Fruit fly (Drosophila melanogaster) whole organism, embryonic: Measurements from ENCODE around the gene Fibp.
A peak's percentile ranks its signal among the peaks of the same experiment; 100 is the strongest.

Source experiments
- B-H1 ChIP-seq: fragments of 200-800 bp; sonication (Bioruptor generic); IDR thresholded peaks from 3 replicates; pipeline ENCODE4 v1.3.6; 2022; ENCODE audit warnings: missing biosample characterization, missing genetic modification characterization
- CG10543 ChIP-seq: fragments of 200-800 bp; sonication (Bioruptor generic); optimal IDR thresholded peaks from 3 replicates; lab custom pipeline; 2017; ENCODE audit warnings: missing biosample characterization, mild to moderate bottlenecking, missing genetic modification characterization, moderate library complexity
- CG12155 ChIP-seq: fragments of 200-800 bp; sonication (Bioruptor generic); optimal IDR thresholded peaks from 3 replicates; lab custom pipeline; 2016; ENCODE audit warnings: missing biosample characterization, missing genetic modification characterization
- CG12744 ChIP-seq: fragments of 200-800 bp; sonication (Bioruptor generic); optimal IDR thresholded peaks from 2 replicates; lab custom pipeline; 2016; ENCODE audit warnings: missing biosample characterization, missing genetic modification characterization
- CG13296 ChIP-seq: fragments of 200-800 bp; sonication (Bioruptor generic); optimal IDR thresholded peaks from 3 replicates; lab custom pipeline; 2018; ENCODE audit warnings: missing biosample characterization, mild to moderate bottlenecking, missing genetic modification characterization
- CG17829 ChIP-seq: fragments of 200-800 bp; optimal IDR thresholded peaks from 2 replicates; lab custom pipeline; 2019; ENCODE audit warnings: missing biosample characterization, mild to moderate bottlenecking, missing genetic modification characterization, moderate library complexity
- CG1792 ChIP-seq: fragments of 200-800 bp; sonication (Bioruptor generic); optimal IDR thresholded peaks from 2 replicates; lab custom pipeline; 2016; ENCODE audit warnings: missing biosample characterization, missing genetic modification characterization
- CG18764 ChIP-seq: fragments of 200-800 bp; sonication (Bioruptor generic); optimal IDR thresholded peaks from 3 replicates; lab custom pipeline; 2016; ENCODE audit warnings: missing biosample characterization, missing genetic modification characterization
- CG2129 ChIP-seq: fragments of 200-800 bp; sonication (Bioruptor generic); IDR thresholded peaks from 2 replicates; pipeline ENCODE4 v1.3.6; 2022; ENCODE audit warnings: missing biosample characterization, missing genetic modification characterization; ENCODE audit not compliant: partially characterized antibody
- CG3281 ChIP-seq: fragments of 200-800 bp; sonication (Bioruptor generic); optimal IDR thresholded peaks from 3 replicates; lab custom pipeline; 2017; ENCODE audit warnings: missing biosample characterization, mild to moderate bottlenecking, missing genetic modification characterization
- CG4424 ChIP-seq: fragments of 200-800 bp; sonication (Bioruptor generic); optimal IDR thresholded peaks from 3 replicates; lab custom pipeline; 2016; ENCODE audit warnings: missing biosample characterization, missing genetic modification characterization
- CG4707 ChIP-seq: fragments of 200-800 bp; sonication (Bioruptor generic); optimal IDR thresholded peaks from 2 replicates; lab custom pipeline; 2018; ENCODE audit warnings: missing biosample characterization, mild to moderate bottlenecking, missing genetic modification characterization, moderate library complexity
- CG5245 ChIP-seq: fragments of 200-800 bp; sonication (Bioruptor generic); optimal IDR thresholded peaks from 3 replicates; lab custom pipeline; 2016; ENCODE audit warnings: missing biosample characterization, missing genetic modification characterization
- D ChIP-seq, 2 experiments: fragments of 200-800 bp in 1 of 2; fragments of >200 bp in 1 of 2; sonication (Bioruptor generic) in 1 of 2; optimal IDR thresholded peaks; 2 replicates in 1 of 2; 3 replicates in 1 of 2; lab custom pipeline; 2017; ENCODE audit warnings: mild to moderate bottlenecking in 1 of 2, missing biosample characterization in 1 of 2, missing genetic modification characterization in 1 of 2, missing genetic modification reagents in 1 of 2
- D19A ChIP-seq: fragments of 200-800 bp; optimal IDR thresholded peaks from 3 replicates; lab custom pipeline; 2019; ENCODE audit warnings: missing biosample characterization, mild to moderate bottlenecking, missing genetic modification characterization, moderate library complexity
- Dad ChIP-seq: fragments of 200-800 bp; sonication (Bioruptor generic); optimal IDR thresholded peaks from 3 replicates; lab custom pipeline; 2016; ENCODE audit warnings: missing biosample characterization, missing genetic modification characterization
- Doc3 ChIP-seq: fragments of 200-800 bp; sonication (Bioruptor generic); IDR thresholded peaks from 3 replicates; pipeline ENCODE4 v1.3.6; 2022; ENCODE audit warnings: missing biosample characterization, missing genetic modification characterization; ENCODE audit not compliant: partially characterized antibody
- HLH3B ChIP-seq: fragments of 200-800 bp; sonication (Bioruptor generic); IDR thresholded peaks from 2 replicates; pipeline ENCODE4 v1.3.6; 2022; ENCODE audit warnings: missing biosample characterization, missing genetic modification characterization
- HLH54F ChIP-seq: fragments of 200-800 bp; sonication (Bioruptor generic); optimal IDR thresholded peaks from 3 replicates; lab custom pipeline; 2016; ENCODE audit warnings: missing biosample characterization, missing genetic modification characterization
- HmgZ ChIP-seq: fragments of 200-800 bp; sonication (Bioruptor generic); optimal IDR thresholded peaks from 2 replicates; lab custom pipeline; 2018; ENCODE audit warnings: missing biosample characterization, mild to moderate bottlenecking, missing genetic modification characterization
- Nf-YC ChIP-seq: fragments of 200-800 bp; optimal IDR thresholded peaks from 3 replicates; lab custom pipeline; 2019; ENCODE audit warnings: missing biosample characterization, mild to moderate bottlenecking, missing genetic modification characterization, moderate library complexity
- Opbp ChIP-seq: fragments of 200-800 bp; sonication (Bioruptor generic); IDR thresholded peaks from 3 replicates; pipeline ENCODE4 v1.3.6; 2022; ENCODE audit warnings: missing biosample characterization, missing genetic modification characterization; ENCODE audit not compliant: partially characterized antibody
- Optix ChIP-seq: fragments of 200-800 bp; sonication (Bioruptor generic); IDR thresholded peaks from 3 replicates; pipeline ENCODE4 v1.3.6; 2022; ENCODE audit warnings: missing biosample characterization, missing genetic modification characterization
- Trl ChIP-seq, 3 experiments: fragments of >200 bp in 2 of 3; fragments of 200-800 bp in 1 of 3; sonication (Bioruptor generic) in 1 of 3; optimal IDR thresholded peaks; 2 replicates in 1 of 3; 3 replicates in 2 of 3; lab custom pipeline; 2016 to 2017; ENCODE audit warnings: missing biosample characterization in 1 of 3, missing genetic modification characterization in 1 of 3
- ap ChIP-seq: fragments of 200-800 bp; sonication (Bioruptor generic); IDR thresholded peaks from 2 replicates; pipeline ENCODE4 v1.3.6; 2022; ENCODE audit warnings: missing biosample characterization, missing genetic modification characterization
- ase ChIP-seq: fragments of 200-800 bp; sonication (Bioruptor generic); IDR thresholded peaks from 3 replicates; pipeline ENCODE4 v1.3.6; 2022; ENCODE audit warnings: missing biosample characterization, missing genetic modification characterization
- ash1 ChIP-seq: fragments of 200-800 bp; sonication (Bioruptor generic); optimal IDR thresholded peaks from 2 replicates; lab custom pipeline; 2018; ENCODE audit warnings: missing biosample characterization, mild to moderate bottlenecking, missing genetic modification characterization
- ato ChIP-seq: fragments of 200-800 bp; sonication (Bioruptor generic); IDR thresholded peaks from 2 replicates; pipeline ENCODE4 v1.3.6; 2022; ENCODE audit warnings: missing biosample characterization, missing genetic modification characterization; ENCODE audit not compliant: partially characterized antibody
- cato ChIP-seq: fragments of 200-800 bp; sonication (Bioruptor generic); optimal IDR thresholded peaks from 2 replicates; lab custom pipeline; 2016; ENCODE audit warnings: missing biosample characterization, missing genetic modification characterization, borderline replicate concordance
- cg ChIP-seq: fragments of 200-800 bp; sonication (Bioruptor generic); optimal IDR thresholded peaks from 3 replicates; lab custom pipeline; 2019; ENCODE audit warnings: missing biosample characterization, mild to moderate bottlenecking, missing genetic modification characterization, moderate library complexity
- crc ChIP-seq: fragments of 200-800 bp; sonication (Bioruptor generic); optimal IDR thresholded peaks from 2 replicates; lab custom pipeline; 2016; ENCODE audit warnings: missing biosample characterization, missing genetic modification characterization
- dysf ChIP-seq: fragments of 200-800 bp; sonication (Bioruptor generic); IDR thresholded peaks from 3 replicates; pipeline ENCODE4 v1.3.6; 2022; ENCODE audit warnings: missing biosample characterization, missing genetic modification characterization
- exex ChIP-seq: fragments of 200-800 bp; sonication (Bioruptor generic); optimal IDR thresholded peaks from 4 replicates; lab custom pipeline; 2018; ENCODE audit warnings: missing biosample characterization, mild to moderate bottlenecking, missing genetic modification characterization, moderate library complexity
- ind ChIP-seq: fragments of 200-800 bp; sonication (Bioruptor generic); optimal IDR thresholded peaks from 3 replicates; lab custom pipeline; 2016; ENCODE audit warnings: missing biosample characterization, missing genetic modification characterization
- klu ChIP-seq: fragments of 200-800 bp; sonication (Bioruptor generic); IDR thresholded peaks from 2 replicates; pipeline ENCODE4 v1.3.6; 2022; ENCODE audit warnings: missing biosample characterization, missing genetic modification characterization
- nau ChIP-seq: fragments of 200-800 bp; sonication (Bioruptor generic); optimal IDR thresholded peaks from 3 replicates; lab custom pipeline; 2017; ENCODE audit warnings: missing biosample characterization, mild to moderate bottlenecking, missing genetic modification characterization, missing genetic modification reagents
- nerfin-1 ChIP-seq: fragments of 200-800 bp; sonication (Bioruptor generic); optimal IDR thresholded peaks from 3 replicates; lab custom pipeline; 2019; ENCODE audit warnings: missing biosample characterization, mild to moderate bottlenecking, missing genetic modification characterization, moderate library complexity
- pan ChIP-seq, 4 experiments: fragments of >200 bp in 3 of 4; fragments of 200-800 bp in 1 of 4; sonication (Bioruptor generic) in 1 of 4; optimal IDR thresholded peaks in 3 of 4; IDR thresholded peaks in 1 of 4; 2 replicates each; pipeline versions ENCODE4 v1.3.6 to Lab custom; 2017 to 2022; ENCODE audit warnings: missing biosample characterization in 2 of 4, missing genetic modification characterization in 2 of 4, mixed read lengths in 1 of 4
- peb ChIP-seq: fragments of 200-800 bp; sonication (Bioruptor generic); IDR thresholded peaks from 2 replicates; pipeline ENCODE4 v1.3.6; 2022; ENCODE audit warnings: missing biosample characterization, missing genetic modification characterization
- psq ChIP-seq: fragments of 200-800 bp; sonication (Bioruptor generic); optimal IDR thresholded peaks from 2 replicates; lab custom pipeline; 2017; ENCODE audit warnings: missing biosample characterization, missing genetic modification characterization
- pum ChIP-seq: fragments of 200-800 bp; sonication (Bioruptor generic); optimal IDR thresholded peaks from 2 replicates; lab custom pipeline; 2016; ENCODE audit warnings: missing biosample characterization, missing genetic modification characterization
- schlank ChIP-seq: fragments of 200-800 bp; sonication (Bioruptor generic); optimal IDR thresholded peaks from 2 replicates; lab custom pipeline; 2018; ENCODE audit warnings: missing biosample characterization, mild to moderate bottlenecking, missing genetic modification characterization
- ssp ChIP-seq: fragments of 200-800 bp; sonication (Bioruptor generic); IDR thresholded peaks from 2 replicates; pipeline ENCODE4 v1.3.6; 2022; ENCODE audit warnings: missing biosample characterization, missing genetic modification characterization
- tna ChIP-seq: fragments of 200-800 bp; sonication (Bioruptor generic); IDR thresholded peaks from 2 replicates; pipeline ENCODE4 v1.3.6; 2022; ENCODE audit warnings: missing biosample characterization, missing genetic modification characterization; ENCODE audit not compliant: partially characterized antibody
- unc-4 ChIP-seq: fragments of 200-800 bp; sonication (Bioruptor generic); IDR thresholded peaks from 2 replicates; pipeline ENCODE4 v1.3.6; 2022; ENCODE audit warnings: missing biosample characterization, missing genetic modification characterization; ENCODE audit not compliant: partially characterized antibody
- unpg ChIP-seq: fragments of 200-800 bp; sonication (Bioruptor generic); optimal IDR thresholded peaks from 3 replicates; lab custom pipeline; 2018; ENCODE audit warnings: missing biosample characterization, mild to moderate bottlenecking, missing genetic modification characterization, moderate library complexity
- zf30C ChIP-seq: fragments of 200-800 bp; sonication (Bioruptor generic); optimal IDR thresholded peaks from 3 replicates; lab custom pipeline; 2018; ENCODE audit warnings: missing biosample characterization, mild to moderate bottlenecking, missing genetic modification characterization

Fibp gene

DNA sequence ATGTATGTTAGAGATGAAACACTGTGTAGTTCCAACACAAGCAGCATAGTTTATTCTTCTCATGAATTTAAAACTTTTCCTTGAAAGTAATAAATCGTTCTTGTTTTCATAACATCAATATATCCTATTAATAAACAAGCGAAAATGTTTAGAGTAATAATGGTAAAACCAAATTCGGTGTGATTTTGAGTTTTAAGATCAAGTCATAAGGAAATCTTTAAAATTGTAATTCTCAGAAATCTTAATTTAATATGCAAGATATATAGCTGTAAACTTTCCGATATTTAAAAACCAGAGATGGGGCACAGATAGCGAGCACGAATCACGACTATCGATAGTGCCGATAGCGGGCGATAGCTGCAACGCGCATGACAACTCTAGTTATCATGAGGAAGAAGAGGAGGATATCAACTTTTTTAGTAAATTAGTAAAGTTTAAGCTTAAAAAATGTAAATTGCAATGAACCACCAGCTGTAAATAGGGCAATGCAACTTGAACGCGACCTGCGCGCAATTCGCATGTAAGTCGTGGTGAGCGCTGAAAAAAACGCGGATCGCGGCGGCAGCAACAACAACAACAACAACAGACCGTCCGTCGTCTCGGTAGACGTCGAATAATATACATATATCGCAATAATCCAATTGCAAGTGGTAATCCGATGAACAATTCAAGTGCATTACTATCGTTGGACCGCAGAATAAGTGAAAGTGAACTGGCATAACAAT, at the start of gene Fibp, which contains the start of gene Deaf1 (continued):
- peak; percentile 82 for TF ChIP-seq pum (GFP tag; lab: Kevin White, UChicago)
- TF ChIP-seq D19A (tag; lab: Kevin White, UChicago): peak; percentile 41
- peak; percentile 50; the same call in 1 of the 3 replicates for TF ChIP-seq ase (GFP tag; lab: Robert Waterston, UW)
- no peak for TF ChIP-seq schlank
- peak; percentile 79 for TF ChIP-seq Dad (GFP tag; lab: Kevin White, UChicago)
- TF ChIP-seq CG3281 (GFP tag; lab: Kevin White, UChicago): peak; percentile 67
- peak; percentile 57 for TF ChIP-seq cato (GFP tag; lab: Kevin White, UChicago)
- TF ChIP-seq ssp: peak; percentile 62
- TF ChIP-seq CG18764: peak; percentile 56
- TF ChIP-seq CG4424 (GFP tag; lab: Kevin White, UChicago): peak; percentile 81
- TF ChIP-seq CG10543: peak; percentile 73
- TF ChIP-seq D (optimal IDR thresholded peaks at IDR 0.05; lab: Kevin White, UChicago): no peak
- TF ChIP-seq D (GFP tag; optimal IDR thresholded peaks at IDR 0.05; lab: Kevin White, UChicago): peak; percentile 50
- TF ChIP-seq tna: peak; percentile 95
- no peak; the same call in 1 of the 3 replicates for TF ChIP-seq B-H1 (GFP tag; lab: Robert Waterston, UW)
- TF ChIP-seq pan (optimal IDR thresholded peaks at IDR 0.05; lab: Kevin White, UChicago): no peak
- peak in 1 of 2 experiments; percentile 46 for TF ChIP-seq pan (GFP tag; optimal IDR thresholded peaks at IDR 0.05 in 1 of 2, IDR thresholded peaks at IDR 0.05 in 1 of 2)
- peak; percentile 98 for TF ChIP-seq Opbp
- no peak for TF ChIP-seq Optix
- peak; percentile 92 for TF ChIP-seq unc-4 (GFP tag; lab: Robert Waterston, UW)
- TF ChIP-seq exex: peak; percentile 42
- TF ChIP-seq zf30C: no peak
- TF ChIP-seq peb: no peak
- no peak for TF ChIP-seq cg (GFP tag; lab: Kevin White, UChicago)
- 0 out of 2 replicates have a peak, but pooled peaks have one; percentile 41 for TF ChIP-seq HLH3B (GFP tag; lab: Robert Waterston, UW)
- TF ChIP-seq CG12744: peak; percentile 56
- TF ChIP-seq Doc3: peak; percentile 96
- TF ChIP-seq CG17829 (tag; lab: Kevin White, UChicago): peak; percentile 85
- peak; percentile 53 for TF ChIP-seq crc
- peak; percentile 46 for TF ChIP-seq CG1792 (GFP tag; lab: Kevin White, UChicago)
- peak; percentile 61 for TF ChIP-seq unpg (GFP tag; lab: Kevin White, UChicago)
- TF ChIP-seq CG12155 (GFP tag; lab: Kevin White, UChicago): peak; percentile 86
- peak; percentile 81 for TF ChIP-seq ind
- TF ChIP-seq CG5245 (GFP tag; lab: Kevin White, UChicago): peak; percentile 27
- TF ChIP-seq CG2129 (GFP tag; lab: Robert Waterston, UW): peak; percentile 89
- TF ChIP-seq dysf (GFP tag; lab: Robert Waterston, UW): peak; percentile 66; the same call in 2 of the 3 replicates
- TF ChIP-seq ash1 (GFP tag; lab: Kevin White, UChicago): no peak
- TF ChIP-seq CG13296 (GFP tag; lab: Kevin White, UChicago): peak; percentile 42
- TF ChIP-seq ap: peak; percentile 44; the same call in 1 of the 2 replicates
- TF ChIP-seq HmgZ: peak; percentile 67
- TF ChIP-seq klu (GFP tag; lab: Robert Waterston, UW): peak; percentile 73
- TF ChIP-seq psq (GFP tag; lab: Kevin White, UChicago): peak; percentile 39
- TF ChIP-seq Nf-YC (tag; lab: Kevin White, UChicago): peak; percentile 75
- no peak for TF ChIP-seq CG4707 (GFP tag; lab: Kevin White, UChicago)
- TF ChIP-seq Trl (optimal IDR thresholded peaks at IDR 0.05; lab: Kevin White, UChicago): no peak
- peak; percentile 79 for TF ChIP-seq Trl (GFP tag; optimal IDR thresholded peaks at IDR 0.05; lab: Kevin White, UChicago)
- peak; percentile 69 for TF ChIP-seq nerfin-1 (tag; lab: Kevin White, UChicago)
- peak; percentile 95 for TF ChIP-seq ato (GFP tag; lab: Robert Waterston, UW)
- peak; percentile 88 for TF ChIP-seq HLH54F (GFP tag; lab: Kevin White, UChicago)
- TF ChIP-seq nau (GFP tag; lab: Kevin White, UChicago): no peak
